Worm (Caenorhabditis elegans) whole organism, midembryonic: ENCODE results near the gene nhr-235.

Source experiments
- cog-1 ChIP-seq: sonication (generic microtip); optimal IDR thresholded peaks from 2 replicates; lab custom pipeline; 2016; ENCODE audit warnings: missing genetic modification characterization, missing compliant biosample characterization
- ztf-23 ChIP-seq: fragments of 200-800 bp; sonication (Bioruptor generic); IDR thresholded peaks from 2 replicates; pipeline ENCODE4 v1.3.6; 2022; ENCODE audit warnings: missing genetic modification reagents, missing genetic modification characterization, missing compliant biosample characterization

DNA sequence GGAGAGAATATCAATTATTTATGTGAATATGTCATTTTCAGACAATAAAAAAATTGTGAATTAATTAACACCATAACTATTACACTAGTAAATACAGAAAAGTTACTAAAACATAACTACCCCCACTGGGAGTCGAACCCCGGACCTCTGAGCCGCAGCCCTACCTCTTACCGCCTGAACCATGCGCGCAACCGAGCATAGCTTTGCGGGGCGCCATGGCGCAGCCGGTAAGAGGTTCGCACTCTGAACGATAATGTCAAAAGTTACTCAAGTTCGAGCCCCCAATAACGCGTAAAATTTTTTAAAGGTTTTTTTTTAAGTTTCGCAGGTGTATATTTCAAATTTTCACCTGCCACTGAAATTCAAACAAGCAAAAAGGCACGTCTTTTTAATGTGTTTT lies 25.6 kb downstream of the nhr-235 start:
- no peak for TF ChIP-seq ztf-23 (GFP tag; lab: Robert Waterston, UW)
- no peak for TF ChIP-seq cog-1 (tag; lab: Kevin White, UChicago)
